Worm (Caenorhabditis elegans) whole organism, L4/young adult: ENCODE results near the gene F17A2.13.

Source experiments
- dao-5 ChIP-seq: sonication (generic microtip); optimal IDR thresholded peaks from 2 replicates; lab custom pipeline; 2016; ENCODE audit warnings: missing genotype, missing genetic modification characterization, moderate library complexity, missing compliant biosample characterization
- him-1 ChIP-seq: sonication (generic microtip); optimal IDR thresholded peaks from 2 replicates; lab custom pipeline; 2016; ENCODE audit warnings: missing genotype, missing genetic modification reagents, missing genetic modification characterization, missing compliant biosample characterization

- TF ChIP-seq him-1 (tag; lab: Kevin White, UChicago) (no peak), dao-5 (no peak)
Observed at ce11 chrX:12314395-12314794, 7.1 kb upstream of the F17A2.13 start.
